Worm (Caenorhabditis elegans): ENCODE data around the gene C18E9.2.

C18E9.2 gene

DNA sequence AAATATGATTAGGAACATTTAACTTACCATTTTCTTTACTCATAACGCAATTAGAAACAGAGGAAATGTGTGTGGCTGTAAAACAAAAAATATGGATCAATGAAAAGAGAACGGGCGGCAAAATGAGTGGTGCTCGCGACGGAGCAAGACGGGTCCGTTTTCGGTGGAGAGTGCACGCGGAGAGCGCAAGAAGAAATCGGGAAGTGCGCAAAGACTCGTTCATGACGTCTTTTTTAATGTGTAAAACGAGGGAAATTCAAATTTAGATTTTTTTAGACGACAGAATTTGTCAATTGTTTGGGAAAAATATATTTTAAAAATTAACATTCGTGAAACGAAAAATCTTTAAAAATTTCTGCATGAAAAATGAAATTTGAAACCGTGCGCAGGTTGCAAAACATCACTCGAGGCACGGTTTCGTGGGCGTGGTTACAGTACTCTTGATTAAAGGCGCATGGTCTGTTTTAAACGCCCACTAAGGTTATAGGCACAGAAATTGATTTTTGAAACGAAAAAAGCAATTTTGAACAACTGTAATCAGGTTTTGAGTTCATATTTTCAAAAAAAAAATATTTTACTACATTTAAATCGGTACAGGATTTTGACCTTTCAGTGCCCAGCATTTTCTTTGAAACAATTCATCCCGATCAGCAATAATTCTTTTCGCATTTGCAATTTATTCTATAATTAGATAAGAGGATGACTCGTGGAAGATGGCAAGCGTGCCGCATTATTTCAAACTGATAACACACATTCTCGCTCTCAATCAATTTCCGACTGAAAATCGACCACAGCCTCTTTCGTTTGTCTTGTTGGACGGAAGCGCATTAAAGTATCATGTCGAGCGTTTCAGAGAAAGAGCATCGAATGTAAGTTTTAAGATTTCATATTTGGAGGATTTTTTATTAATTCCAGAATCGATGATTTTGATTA is 4.7 kb downstream of the C18E9.2 start, which contains the start of the genes szy-20 and C18E9.5 (continued):
- peak; percentile 46 for TF ChIP-seq nhr-6 (tag; optimal IDR thresholded peaks at IDR 0.05)
- TF ChIP-seq dmd-6 (GFP tag; IDR thresholded peaks at IDR 0.05): peak; percentile 65
- 0 out of 2 replicates have a peak, but pooled peaks have one; percentile 13 for TF ChIP-seq vab-7 (GFP tag; IDR thresholded peaks at IDR 0.05)
- peak; percentile 48 for TF ChIP-seq hlh-11 (tag; optimal IDR thresholded peaks at IDR 0.05)
- no peak for TF ChIP-seq egl-27 (tag; optimal IDR thresholded peaks at IDR 0.05)
- TF ChIP-seq mep-1 (tag; optimal IDR thresholded peaks at IDR 0.05): peak; percentile 82
- TF ChIP-seq T26A8.4 (GFP tag; IDR thresholded peaks at IDR 0.05): peak; percentile 61; the same call in 1 of the 2 replicates
- TF ChIP-seq lir-3 (tag; optimal IDR thresholded peaks at IDR 0.05): no peak
- no peak for TF ChIP-seq lin-15B (tag; optimal IDR thresholded peaks at IDR 0.05)
- peak; percentile 75 for TF ChIP-seq mes-2 (tag; optimal IDR thresholded peaks at IDR 0.05; ENCODE audit: poor library complexity, severe bottlenecking)
- TF ChIP-seq nhr-102 (tag; optimal IDR thresholded peaks at IDR 0.05): peak; percentile 47
- no peak for TF ChIP-seq lim-7 (GFP tag; IDR thresholded peaks at IDR 0.05)
- TF ChIP-seq zfp-3 (GFP tag; conservative IDR thresholded peaks at IDR 0.05): no peak
- peak; percentile 60 for TF ChIP-seq dve-1 (tag; optimal IDR thresholded peaks at IDR 0.05; ENCODE audit: insufficient read depth)
- TF ChIP-seq dpl-1 (GFP tag; optimal IDR thresholded peaks at IDR 0.05): peak; percentile 96
- TF ChIP-seq ctbp-1 (GFP tag; IDR thresholded peaks at IDR 0.05): peak; percentile 52; the same call in 1 of the 2 replicates
- TF ChIP-seq ceh-32 (tag; optimal IDR thresholded peaks at IDR 0.05; ENCODE audit: poor library complexity): no peak

DNA sequence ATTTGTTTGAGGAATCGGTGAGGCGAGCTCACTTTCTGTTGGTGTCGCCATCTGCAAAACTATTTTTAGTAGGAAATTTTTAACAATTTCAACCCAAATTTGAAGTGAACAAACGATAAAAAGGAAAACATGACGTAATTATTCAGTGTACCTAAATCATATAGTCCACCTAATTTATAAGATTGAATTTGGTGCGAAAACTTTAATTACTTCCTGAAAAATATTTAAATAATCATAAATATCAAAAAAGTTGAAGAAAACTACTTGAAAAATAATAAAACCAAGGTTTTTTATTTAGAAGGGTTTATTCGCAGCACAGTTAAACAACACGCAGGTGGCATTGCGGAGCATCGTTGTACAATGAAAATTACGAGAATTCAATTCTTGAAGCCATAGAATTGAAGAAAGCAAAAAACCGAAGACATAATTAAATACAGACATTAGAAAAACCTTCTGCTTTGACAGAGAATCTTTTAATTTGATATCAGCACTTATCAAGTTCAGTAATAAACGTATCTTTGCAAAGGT is 8.8 kb downstream of the C18E9.2 start, which contains the start of gene tomm-40:
TSS of gene tomm-40 (minus strand) at position 51 of the 528 bp plus-strand sequence.
- TF ChIP-seq mep-1 (tag; optimal IDR thresholded peaks at IDR 0.05) (no peak), unc-62 (GFP tag; optimal IDR thresholded peaks at IDR 0.05 in 1 of 2) (no peak), unc-62 (tag; optimal IDR thresholded peaks at IDR 0.05) (no peak), nhr-102 (tag; optimal IDR thresholded peaks at IDR 0.05) (no peak), rbr-2 (tag; optimal IDR thresholded peaks at IDR 0.05) (no peak), madf-5 (GFP tag; IDR thresholded peaks at IDR 0.05) (no peak), mdt-29 (GFP tag; IDR thresholded peaks at IDR 0.05) (no peak), dpl-1 (GFP tag; optimal IDR thresholded peaks at IDR 0.05) (peak; percentile 44), T20F7.1 (GFP tag; optimal IDR thresholded peaks at IDR 0.05) (peak; percentile 94), duxl-1 (tag; optimal IDR thresholded peaks at IDR 0.05; ENCODE audit: poor library complexity) (no peak), ceh-82 (tag; optimal IDR thresholded peaks at IDR 0.05) (no peak), saeg-2 (GFP tag; IDR thresholded peaks at IDR 0.05) (no peak), zag-1 (tag; optimal IDR thresholded peaks at IDR 0.05) (no peak), aha-1 (tag) (no peak), ceh-32 (tag; optimal IDR thresholded peaks at IDR 0.05; ENCODE audit: poor library complexity) (no peak)

DNA sequence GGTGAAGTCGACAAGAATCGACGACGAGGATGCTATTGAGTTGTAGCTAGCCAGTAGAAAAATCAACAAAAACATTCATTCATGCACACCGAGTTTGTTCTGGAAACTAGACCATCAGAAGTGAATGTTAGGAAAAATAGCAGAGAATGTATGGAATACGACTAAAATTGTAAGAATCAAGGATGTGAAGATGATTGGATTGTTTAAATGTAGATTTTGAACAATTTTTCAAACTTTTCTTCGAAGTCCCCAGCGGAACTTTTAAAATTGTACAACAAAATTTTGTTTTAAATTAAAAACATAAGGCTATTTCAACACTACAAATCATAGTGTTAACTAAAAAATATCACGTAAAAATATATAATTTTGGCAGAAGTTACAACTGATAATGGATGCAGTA is 17.9 kb downstream of the C18E9.2 start, which contains the start of gene C18E9.7:
TSS of gene C18E9.7 (minus strand) at position 101 of the 400 bp plus-strand sequence.
- no peak for TF ChIP-seq nhr-11 (tag; optimal IDR thresholded peaks at IDR 0.05)
- no peak for TF ChIP-seq ZK546.5 (tag; optimal IDR thresholded peaks at IDR 0.05)
- TF ChIP-seq F10B5.3 (tag; optimal IDR thresholded peaks at IDR 0.05): no peak
- no peak for TF ChIP-seq aly-2 (tag; optimal IDR thresholded peaks at IDR 0.05)
- no peak for TF ChIP-seq dmd-6 (GFP tag; IDR thresholded peaks at IDR 0.05)

ce11 chrII:8987962-8988361 is 23.2 kb downstream of the C18E9.2 start, which contains the start of gene C18E9.8:
C18E9.8 (minus strand) TSS chrII:8988062.
- TF ChIP-seq nhr-102 (tag; optimal IDR thresholded peaks at IDR 0.05): peak; percentile 21
- no peak for TF ChIP-seq zip-11 (GFP tag; IDR thresholded peaks at IDR 0.05)
- TF ChIP-seq ZK337.2 (GFP tag; IDR thresholded peaks at IDR 0.05): no peak
- no peak for TF ChIP-seq mes-2 (tag; optimal IDR thresholded peaks at IDR 0.05; ENCODE audit: poor library complexity, severe bottlenecking)
- no peak for TF ChIP-seq spr-3 (GFP tag; optimal IDR thresholded peaks at IDR 0.05)
- TF ChIP-seq aha-1 (tag): peak; percentile 79
- no peak for TF ChIP-seq nhr-111 (GFP tag; optimal IDR thresholded peaks at IDR 0.05)
- no peak for TF ChIP-seq Y75B8A.6 (GFP tag; IDR thresholded peaks at IDR 0.05)
- TF ChIP-seq lin-38 (GFP tag; IDR thresholded peaks at IDR 0.05): no peak
